Fruit fly (Drosophila melanogaster) whole organism, embryonic: Measurements from ENCODE around the gene Antdh.

Experiments
- Adf1 ChIP-seq: fragments of 200-800 bp; sonication (Bioruptor generic); IDR thresholded peaks from 2 replicates; pipeline ENCODE4 v1.3.6; 2022; ENCODE audit warnings: missing biosample characterization, missing genetic modification characterization
- Antp ChIP-seq: fragments of 200-800 bp; sonication (Bioruptor generic); optimal IDR thresholded peaks from 3 replicates; lab custom pipeline; 2016; ENCODE audit warnings: missing biosample characterization, missing genetic modification characterization
- CG11247 ChIP-seq: fragments of 200-800 bp; sonication (Bioruptor generic); IDR thresholded peaks from 2 replicates; pipeline ENCODE4 v1.3.6; 2022; ENCODE audit warnings: missing biosample characterization, missing genetic modification characterization
- CG11723 ChIP-seq: fragments of 200-800 bp; sonication (Bioruptor generic); optimal IDR thresholded peaks from 2 replicates; lab custom pipeline; 2017; ENCODE audit warnings: missing biosample characterization, mild to moderate bottlenecking, missing genetic modification characterization
- CG12769 ChIP-seq: fragments of 200-800 bp; sonication (Bioruptor generic); optimal IDR thresholded peaks from 2 replicates; lab custom pipeline; 2019; ENCODE audit warnings: missing biosample characterization, mild to moderate bottlenecking, missing genetic modification characterization, moderate library complexity
- CG13424 ChIP-seq: fragments of 200-800 bp; sonication (Bioruptor generic); optimal IDR thresholded peaks from 2 replicates; lab custom pipeline; 2019; ENCODE audit warnings: missing biosample characterization, mild to moderate bottlenecking, missing genetic modification characterization, moderate library complexity
- CG15073 ChIP-seq: fragments of 200-800 bp; sonication (Bioruptor generic); optimal IDR thresholded peaks from 2 replicates; lab custom pipeline; 2016; ENCODE audit warnings: missing biosample characterization, missing genetic modification characterization
- CG1603 ChIP-seq: fragments of 200-800 bp; sonication (Bioruptor generic); optimal IDR thresholded peaks from 2 replicates; lab custom pipeline; 2019; ENCODE audit warnings: missing biosample characterization, mild to moderate bottlenecking, missing genetic modification characterization, moderate library complexity
- CG1647 ChIP-seq: fragments of 200-800 bp; sonication (Bioruptor generic); optimal IDR thresholded peaks from 3 replicates; lab custom pipeline; 2016; ENCODE audit warnings: missing biosample characterization, missing genetic modification characterization
- CG2202 ChIP-seq: fragments of 200-800 bp; sonication (Bioruptor generic); optimal IDR thresholded peaks from 2 replicates; lab custom pipeline; 2018; ENCODE audit warnings: missing biosample characterization, mild to moderate bottlenecking, missing genetic modification characterization
- CG3163 ChIP-seq: fragments of 200-800 bp; sonication (Bioruptor generic); optimal IDR thresholded peaks from 3 replicates; lab custom pipeline; 2016; ENCODE audit warnings: missing biosample characterization, missing genetic modification characterization
- CG32767 ChIP-seq: fragments of 200-800 bp; sonication (Bioruptor generic); IDR thresholded peaks from 2 replicates; pipeline ENCODE4 v1.3.6; 2022; ENCODE audit warnings: missing biosample characterization, missing genetic modification characterization
- CG3281 ChIP-seq: fragments of 200-800 bp; sonication (Bioruptor generic); optimal IDR thresholded peaks from 3 replicates; lab custom pipeline; 2017; ENCODE audit warnings: missing biosample characterization, mild to moderate bottlenecking, missing genetic modification characterization
- CG3847 ChIP-seq: fragments of 200-800 bp; sonication (Bioruptor generic); IDR thresholded peaks from 2 replicates; pipeline ENCODE4 v1.3.6; 2022; ENCODE audit warnings: missing biosample characterization, missing genetic modification characterization
- CG42726 ChIP-seq: fragments of 200-800 bp; sonication (Bioruptor generic); IDR thresholded peaks from 2 replicates; pipeline ENCODE4 v1.3.6; 2022; ENCODE audit warnings: missing biosample characterization, missing genetic modification characterization; ENCODE audit not compliant: partially characterized antibody
- CG4617 ChIP-seq: fragments of 200-800 bp; sonication (Bioruptor generic); optimal IDR thresholded peaks from 3 replicates; lab custom pipeline; 2016; ENCODE audit warnings: missing biosample characterization, missing genetic modification characterization, borderline replicate concordance
- CG7372 ChIP-seq: fragments of 200-800 bp; sonication (Bioruptor generic); IDR thresholded peaks from 2 replicates; pipeline ENCODE4 v1.3.6; 2022; ENCODE audit warnings: missing biosample characterization, missing genetic modification characterization
- CG7556 ChIP-seq: fragments of 200-800 bp; sonication (Bioruptor generic); optimal IDR thresholded peaks from 2 replicates; lab custom pipeline; 2017; ENCODE audit warnings: missing biosample characterization, mild to moderate bottlenecking, missing genetic modification characterization
- CG8089 ChIP-seq: fragments of 200-800 bp; sonication (Bioruptor generic); optimal IDR thresholded peaks from 3 replicates; lab custom pipeline; 2016; ENCODE audit warnings: missing biosample characterization, missing genetic modification characterization
- CG8478 ChIP-seq: fragments of >200 bp; optimal IDR thresholded peaks from 2 replicates; lab custom pipeline; 2018
- CG9215 ChIP-seq: fragments of 200-800 bp; sonication (Bioruptor generic); IDR thresholded peaks from 2 replicates; pipeline ENCODE4 v1.3.6; 2022; ENCODE audit warnings: missing biosample characterization, missing genetic modification characterization
- CG9797 ChIP-seq: fragments of 200-800 bp; sonication (Bioruptor generic); optimal IDR thresholded peaks from 3 replicates; lab custom pipeline; 2018; ENCODE audit warnings: missing biosample characterization, mild to moderate bottlenecking, missing genetic modification characterization
- CG9876 ChIP-seq: fragments of 200-800 bp; sonication (Bioruptor generic); optimal IDR thresholded peaks from 2 replicates; lab custom pipeline; 2016; ENCODE audit warnings: missing biosample characterization, missing genetic modification characterization
- CG9932 ChIP-seq: fragments of 200-800 bp; sonication (Bioruptor generic); IDR thresholded peaks from 2 replicates; pipeline ENCODE4 v1.3.6; 2022; ENCODE audit warnings: missing biosample characterization, missing genetic modification characterization
- Deaf1 ChIP-seq: fragments of 200-800 bp; optimal IDR thresholded peaks from 3 replicates; lab custom pipeline; 2019; ENCODE audit warnings: missing biosample characterization, mild to moderate bottlenecking, missing genetic modification characterization, moderate library complexity
- Dp ChIP-seq: fragments of 200-800 bp; sonication (Bioruptor generic); optimal IDR thresholded peaks from 2 replicates; lab custom pipeline; 2018; ENCODE audit warnings: missing biosample characterization, mild to moderate bottlenecking, missing genetic modification characterization, moderate library complexity
- Dref ChIP-seq: fragments of 200-800 bp; sonication (Bioruptor generic); IDR thresholded peaks from 2 replicates; pipeline ENCODE4 v1.3.6; 2022; ENCODE audit warnings: missing biosample characterization, missing genetic modification characterization
- E2f2 ChIP-seq: fragments of 200-800 bp; sonication (Bioruptor generic); IDR thresholded peaks from 2 replicates; pipeline ENCODE4 v1.3.6; 2022; ENCODE audit warnings: missing biosample characterization, missing genetic modification characterization
- Elba2 ChIP-seq: fragments of 200-800 bp; sonication (Bioruptor generic); optimal IDR thresholded peaks from 3 replicates; lab custom pipeline; 2016; ENCODE audit warnings: missing biosample characterization, missing genetic modification characterization
- Fer3 ChIP-seq: fragments of 200-800 bp; sonication (Bioruptor generic); optimal IDR thresholded peaks from 2 replicates; lab custom pipeline; 2018; ENCODE audit warnings: missing biosample characterization, mild to moderate bottlenecking, missing genetic modification characterization, moderate library complexity
- HHEX ChIP-seq: fragments of 200-800 bp; sonication (Bioruptor generic); optimal IDR thresholded peaks from 3 replicates; lab custom pipeline; 2017; ENCODE audit warnings: missing biosample characterization, mild to moderate bottlenecking, missing genetic modification characterization, missing genetic modification reagents
- Myb ChIP-seq: fragments of 200-800 bp; sonication (Bioruptor generic); optimal IDR thresholded peaks from 2 replicates; lab custom pipeline; 2016; ENCODE audit warnings: missing biosample characterization, missing genetic modification characterization
- NfI ChIP-seq: fragments of 200-800 bp; sonication (Bioruptor generic); optimal IDR thresholded peaks from 3 replicates; lab custom pipeline; 2018; ENCODE audit warnings: missing biosample characterization, mild to moderate bottlenecking, missing genetic modification characterization, moderate library complexity
- Ravus ChIP-seq: fragments of 200-800 bp; sonication (Bioruptor generic); IDR thresholded peaks from 2 replicates; pipeline ENCODE4 v1.3.6; 2022; ENCODE audit warnings: missing biosample characterization, missing genetic modification characterization
- Xbp1 ChIP-seq: fragments of 200-800 bp; sonication (Bioruptor generic); optimal IDR thresholded peaks from 3 replicates; lab custom pipeline; 2016; ENCODE audit warnings: missing biosample characterization, mild to moderate bottlenecking, missing genetic modification characterization
- ac ChIP-seq: fragments of 200-800 bp; sonication (Bioruptor generic); optimal IDR thresholded peaks from 3 replicates; lab custom pipeline; 2017; ENCODE audit warnings: missing biosample characterization, mild to moderate bottlenecking, missing genetic modification characterization
- caup ChIP-seq: fragments of 200-800 bp; sonication (Bioruptor generic); optimal IDR thresholded peaks from 3 replicates; lab custom pipeline; 2017; ENCODE audit warnings: missing biosample characterization, mild to moderate bottlenecking, missing genetic modification characterization, moderate library complexity; ENCODE audit not compliant: severe bottlenecking
- cg ChIP-seq: fragments of 200-800 bp; sonication (Bioruptor generic); optimal IDR thresholded peaks from 3 replicates; lab custom pipeline; 2019; ENCODE audit warnings: missing biosample characterization, mild to moderate bottlenecking, missing genetic modification characterization, moderate library complexity
- chinmo ChIP-seq: fragments of 200-800 bp; sonication (Bioruptor generic); IDR thresholded peaks from 4 replicates; pipeline ENCODE4 v1.3.6; 2022; ENCODE audit warnings: missing biosample characterization, missing genetic modification characterization; ENCODE audit not compliant: partially characterized antibody
- crp ChIP-seq, 2 experiments: fragments of 200-800 bp; sonication (Bioruptor generic); optimal IDR thresholded peaks; 2 replicates in 1 of 2; 3 replicates in 1 of 2; lab custom pipeline; 2017; ENCODE audit warnings: missing biosample characterization in 2 of 2, missing genetic modification characterization in 2 of 2, mild to moderate bottlenecking in 1 of 2, moderate library complexity in 1 of 2
- mam ChIP-seq: fragments of 200-800 bp; sonication (Bioruptor generic); optimal IDR thresholded peaks from 3 replicates; lab custom pipeline; 2016; ENCODE audit warnings: missing biosample characterization, missing genetic modification characterization
- pho ChIP-seq: fragments of 200-800 bp; sonication (Bioruptor generic); optimal IDR thresholded peaks from 2 replicates; lab custom pipeline; 2016; ENCODE audit warnings: missing biosample characterization, missing genetic modification characterization
- pzg ChIP-seq: fragments of 200-800 bp; sonication (Bioruptor generic); optimal IDR thresholded peaks from 3 replicates; lab custom pipeline; 2018; ENCODE audit warnings: missing biosample characterization, mild to moderate bottlenecking, missing genetic modification characterization, moderate library complexity
- sens-2 ChIP-seq: fragments of 200-800 bp; sonication (Bioruptor generic); IDR thresholded peaks from 2 replicates; pipeline ENCODE4 v1.3.6; 2022; ENCODE audit warnings: missing biosample characterization, missing genetic modification characterization
- sim ChIP-seq: fragments of 200-800 bp; sonication (Bioruptor generic); IDR thresholded peaks from 2 replicates; pipeline ENCODE4 v1.3.6; 2022; ENCODE audit warnings: missing biosample characterization, missing genetic modification characterization
- sisA ChIP-seq: fragments of 200-800 bp; sonication (Bioruptor generic); IDR thresholded peaks from 2 replicates; pipeline ENCODE4 v1.3.6; 2022; ENCODE audit warnings: missing biosample characterization, missing genetic modification characterization
- trem ChIP-seq: fragments of 200-800 bp; optimal IDR thresholded peaks from 3 replicates; lab custom pipeline; 2019; ENCODE audit warnings: missing biosample characterization, mild to moderate bottlenecking, missing genetic modification characterization, moderate library complexity
- vnd ChIP-seq: fragments of 200-800 bp; sonication (Bioruptor generic); IDR thresholded peaks from 3 replicates; pipeline ENCODE4 v1.3.6; 2022; ENCODE audit warnings: missing biosample characterization, missing genetic modification characterization; ENCODE audit not compliant: partially characterized antibody

The Antdh gene

DNA sequence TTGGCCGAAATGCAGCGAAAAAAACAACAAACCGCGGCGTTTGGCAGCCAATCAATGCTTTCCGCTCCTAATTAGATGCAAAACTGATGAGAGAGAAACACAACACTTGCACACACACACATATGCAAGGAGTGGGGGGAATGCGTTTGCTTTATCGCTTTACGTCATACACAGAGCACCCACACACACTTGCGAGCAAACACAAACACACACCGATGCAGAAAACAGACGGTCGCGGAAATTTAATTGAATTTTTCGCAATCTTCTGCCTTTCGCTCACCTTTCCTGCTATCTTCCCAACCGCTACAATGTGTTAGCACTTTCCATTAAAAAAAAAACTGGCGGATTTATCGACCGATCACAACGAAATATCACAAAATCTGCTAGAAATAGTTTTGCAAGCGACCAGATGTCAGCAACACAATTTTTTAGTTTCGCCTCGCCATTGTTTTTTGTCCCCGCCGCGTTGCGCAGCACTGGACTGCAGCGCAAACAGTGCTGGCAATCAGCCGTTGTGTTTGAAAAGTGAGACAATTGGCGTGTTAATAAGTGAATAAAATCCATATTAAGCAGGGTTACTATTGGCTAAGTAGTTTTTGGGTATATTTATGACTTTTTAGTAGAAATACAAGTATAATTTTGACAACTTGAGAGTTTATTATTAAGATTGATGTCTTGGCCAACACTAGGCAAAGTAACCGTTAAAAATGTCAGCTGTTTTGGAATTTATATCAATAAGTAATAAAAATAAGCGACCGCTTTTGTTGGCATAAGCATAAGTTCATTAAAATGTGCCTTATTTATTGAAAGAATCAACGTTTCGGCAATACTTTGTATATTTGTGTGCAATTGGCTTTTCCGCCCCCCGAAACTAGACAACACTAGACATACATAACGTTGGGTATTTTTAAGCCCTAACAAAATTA is 32.0 kb downstream of the Antdh start, which contains the start of gene Klp10A (continued):
- TF ChIP-seq CG7556 (GFP tag; lab: Kevin White, UChicago) = peak; percentile 4
- TF ChIP-seq sim = no peak
- TF ChIP-seq CG3281 (GFP tag; lab: Kevin White, UChicago) = peak; percentile 20
- TF ChIP-seq E2f2 = peak; percentile 33
- TF ChIP-seq pho (GFP tag; lab: Kevin White, UChicago) = peak; percentile 7
- TF ChIP-seq CG9932 (GFP tag; lab: Robert Waterston, UW) = peak; percentile 54
- TF ChIP-seq vnd = no peak
- no peak for TF ChIP-seq trem (tag; lab: Kevin White, UChicago)
- peak; percentile 7 for TF ChIP-seq HHEX (GFP tag; lab: Kevin White, UChicago)
- TF ChIP-seq CG42726 (GFP tag; lab: Robert Waterston, UW) = no peak
- peak; percentile 14 for TF ChIP-seq Antp
- no peak for TF ChIP-seq CG9797 (GFP tag; lab: Kevin White, UChicago)
- TF ChIP-seq Fer3 (tag; lab: Kevin White, UChicago) = no peak
- peak; percentile 21; the same call in 1 of the 2 replicates for TF ChIP-seq CG11247 (GFP tag; lab: Robert Waterston, UW)
- TF ChIP-seq CG15073 (GFP tag; lab: Kevin White, UChicago) = no peak
- TF ChIP-seq chinmo (GFP tag; lab: Robert Waterston, UW) = 0 out of 4 replicates have a peak, but pooled peaks have one; percentile 47
- TF ChIP-seq Adf1 (GFP tag; lab: Robert Waterston, UW) = no peak
- TF ChIP-seq CG4617 = peak; percentile 50
- peak; percentile 29; the same call in 1 of the 2 replicates for TF ChIP-seq Dref (GFP tag; lab: Robert Waterston, UW)
- TF ChIP-seq CG3847 = 0 out of 2 replicates have a peak, but pooled peaks have one; percentile 12
- TF ChIP-seq CG2202 (tag; lab: Kevin White, UChicago) = no peak
- TF ChIP-seq CG1647 (GFP tag; lab: Kevin White, UChicago) = peak; percentile 11
- TF ChIP-seq CG9215 (GFP tag; lab: Robert Waterston, UW) = no peak
- TF ChIP-seq Myb (GFP tag; lab: Kevin White, UChicago) = peak; percentile 93
- TF ChIP-seq CG32767 = 0 out of 2 replicates have a peak, but pooled peaks have one; percentile 24
- TF ChIP-seq Ravus (GFP tag; lab: Robert Waterston, UW) = no peak
- peak; percentile 75 for TF ChIP-seq CG8478
- peak; percentile 91 for TF ChIP-seq cg
- TF ChIP-seq CG8089 (GFP tag; lab: Kevin White, UChicago) = no peak
- no peak for TF ChIP-seq Deaf1
- TF ChIP-seq CG7372 (GFP tag; lab: Robert Waterston, UW) = no peak
- no peak for TF ChIP-seq CG3163 (GFP tag; lab: Kevin White, UChicago)
- TF ChIP-seq Xbp1 = peak; percentile 36
- peak; percentile 73 for TF ChIP-seq Elba2 (GFP tag; lab: Kevin White, UChicago)
- TF ChIP-seq caup (GFP tag; lab: Kevin White, UChicago) = peak; percentile 45
- TF ChIP-seq sens-2 (GFP tag; lab: Robert Waterston, UW) = no peak
- 0 out of 2 replicates have a peak, but pooled peaks have one; percentile 13 for TF ChIP-seq sisA (GFP tag; lab: Robert Waterston, UW)
- peak; percentile 22 for TF ChIP-seq CG11723 (GFP tag; lab: Kevin White, UChicago)
- TF ChIP-seq CG1603 (tag; lab: Kevin White, UChicago) = peak; percentile 31
- peak; percentile 42 for TF ChIP-seq mam
- TF ChIP-seq CG13424 (tag; lab: Kevin White, UChicago) = no peak
- TF ChIP-seq Dp (GFP tag; lab: Kevin White, UChicago) = peak; percentile 16
- TF ChIP-seq NfI (GFP tag; lab: Kevin White, UChicago) = peak; percentile 6
- TF ChIP-seq CG9876 = no peak
- TF ChIP-seq crp (GFP tag; optimal IDR thresholded peaks at IDR 0.05; lab: Kevin White, UChicago) = peak in 1 of 2 experiments; percentile 76
- TF ChIP-seq CG12769 = no peak
- TF ChIP-seq ac (GFP tag; lab: Kevin White, UChicago) = no peak
- peak; percentile 24 for TF ChIP-seq pzg (GFP tag; lab: Kevin White, UChicago)
